Fruit fly (Drosophila melanogaster) whole organism, embryonic: ENCODE results near the gene Pxd.

ENCODE experiments used
- CG1024 ChIP-seq: fragments of 200-800 bp; sonication (Bioruptor generic); IDR thresholded peaks from 2 replicates; pipeline ENCODE4 v1.3.6; 2022; ENCODE audit warnings: missing biosample characterization, missing genetic modification characterization
- CG10654 ChIP-seq: fragments of 200-800 bp; sonication (Bioruptor generic); optimal IDR thresholded peaks from 2 replicates; lab custom pipeline; 2016; ENCODE audit warnings: missing biosample characterization, missing genetic modification characterization
- CG11560 ChIP-seq: fragments of 200-800 bp; sonication (Bioruptor generic); IDR thresholded peaks from 3 replicates; pipeline ENCODE4 v1.3.6; 2022; ENCODE audit warnings: missing biosample characterization, missing genetic modification characterization
- CG12155 ChIP-seq: fragments of 200-800 bp; sonication (Bioruptor generic); optimal IDR thresholded peaks from 3 replicates; lab custom pipeline; 2016; ENCODE audit warnings: missing biosample characterization, missing genetic modification characterization
- CG12219 ChIP-seq: fragments of 200-800 bp; sonication (Bioruptor generic); optimal IDR thresholded peaks from 3 replicates; lab custom pipeline; 2018; ENCODE audit warnings: missing biosample characterization, mild to moderate bottlenecking, missing genetic modification characterization
- CG12391 ChIP-seq: fragments of 200-800 bp; sonication (Bioruptor generic); optimal IDR thresholded peaks from 3 replicates; lab custom pipeline; 2018; ENCODE audit warnings: missing biosample characterization, mild to moderate bottlenecking, missing genetic modification characterization, moderate library complexity
- CG14667 ChIP-seq: fragments of 200-800 bp; sonication (Bioruptor generic); IDR thresholded peaks from 2 replicates; pipeline ENCODE4 v1.3.6; 2022; ENCODE audit warnings: missing biosample characterization, missing genetic modification characterization
- CG16779 ChIP-seq: fragments of 200-800 bp; sonication (Bioruptor generic); IDR thresholded peaks from 2 replicates; pipeline ENCODE4 v1.3.6; 2022; ENCODE audit warnings: missing biosample characterization, missing genetic modification characterization
- CG17328 ChIP-seq: fragments of 200-800 bp; sonication (Bioruptor generic); IDR thresholded peaks from 2 replicates; pipeline ENCODE4 v1.3.6; 2022; ENCODE audit warnings: missing biosample characterization, missing genetic modification characterization
- CG17361 ChIP-seq: fragments of 200-800 bp; sonication (Bioruptor generic); IDR thresholded peaks from 3 replicates; pipeline ENCODE4 v1.3.6; 2022; ENCODE audit warnings: missing biosample characterization, missing genetic modification characterization
- CG30403 ChIP-seq: fragments of 200-800 bp; sonication (Bioruptor generic); optimal IDR thresholded peaks from 3 replicates; lab custom pipeline; 2016; ENCODE audit warnings: missing biosample characterization, missing genetic modification characterization
- CG31441 ChIP-seq: fragments of 200-800 bp; sonication (Bioruptor generic); IDR thresholded peaks from 2 replicates; pipeline ENCODE4 v1.3.6; 2022; ENCODE audit warnings: missing biosample characterization, missing genetic modification characterization
- CG34422 ChIP-seq: fragments of 200-800 bp; sonication (Bioruptor generic); IDR thresholded peaks from 3 replicates; pipeline ENCODE4 v1.3.6; 2022; ENCODE audit warnings: missing biosample characterization, missing genetic modification characterization
- CG3995 ChIP-seq: fragments of 200-800 bp; sonication (Bioruptor generic); optimal IDR thresholded peaks from 3 replicates; lab custom pipeline; 2016; ENCODE audit warnings: missing biosample characterization, missing genetic modification characterization
- CG4424 ChIP-seq: fragments of 200-800 bp; sonication (Bioruptor generic); optimal IDR thresholded peaks from 3 replicates; lab custom pipeline; 2016; ENCODE audit warnings: missing biosample characterization, missing genetic modification characterization
- CG4730 ChIP-seq: fragments of 200-800 bp; sonication (Bioruptor generic); IDR thresholded peaks from 2 replicates; pipeline ENCODE4 v1.3.6; 2022; ENCODE audit warnings: missing biosample characterization, missing genetic modification characterization
- CG4854 ChIP-seq: fragments of 200-800 bp; sonication (Bioruptor generic); optimal IDR thresholded peaks from 2 replicates; lab custom pipeline; 2016; ENCODE audit warnings: missing biosample characterization, missing genetic modification characterization, inconsistent platforms
- CG5180 ChIP-seq: fragments of 200-800 bp; sonication (Bioruptor generic); optimal IDR thresholded peaks from 3 replicates; lab custom pipeline; 2017; ENCODE audit warnings: missing biosample characterization, missing genetic modification characterization, mild to moderate bottlenecking, moderate library complexity, missing genetic modification reagents
- CG6272 ChIP-seq: fragments of 200-800 bp; sonication (Bioruptor generic); IDR thresholded peaks from 2 replicates; pipeline ENCODE4 v1.3.6; 2022; ENCODE audit warnings: missing biosample characterization, missing genetic modification characterization
- CG7271 ChIP-seq: fragments of 200-800 bp; sonication (Bioruptor generic); optimal IDR thresholded peaks from 2 replicates; lab custom pipeline; 2018; ENCODE audit warnings: missing biosample characterization, mild to moderate bottlenecking, missing genetic modification characterization, moderate library complexity
- CG7963 ChIP-seq: fragments of 200-800 bp; sonication (Bioruptor generic); IDR thresholded peaks from 3 replicates; pipeline ENCODE4 v1.3.6; 2022; ENCODE audit warnings: missing biosample characterization, missing genetic modification characterization; ENCODE audit not compliant: partially characterized antibody
- CG9797 ChIP-seq: fragments of 200-800 bp; sonication (Bioruptor generic); optimal IDR thresholded peaks from 3 replicates; lab custom pipeline; 2018; ENCODE audit warnings: missing biosample characterization, mild to moderate bottlenecking, missing genetic modification characterization
- D19A ChIP-seq: fragments of 200-800 bp; optimal IDR thresholded peaks from 3 replicates; lab custom pipeline; 2019; ENCODE audit warnings: missing biosample characterization, mild to moderate bottlenecking, missing genetic modification characterization, moderate library complexity
- Dbx ChIP-seq: fragments of 200-800 bp; sonication (Bioruptor generic); IDR thresholded peaks from 3 replicates; pipeline ENCODE4 v1.3.6; 2022; ENCODE audit warnings: missing biosample characterization, missing genetic modification characterization
- HHEX ChIP-seq: fragments of 200-800 bp; sonication (Bioruptor generic); optimal IDR thresholded peaks from 3 replicates; lab custom pipeline; 2017; ENCODE audit warnings: missing biosample characterization, mild to moderate bottlenecking, missing genetic modification characterization, missing genetic modification reagents
- Hey ChIP-seq: fragments of 200-800 bp; sonication (Bioruptor generic); optimal IDR thresholded peaks from 3 replicates; lab custom pipeline; 2018; ENCODE audit warnings: missing biosample characterization, mild to moderate bottlenecking, missing genetic modification characterization
- Usf ChIP-seq: fragments of 200-800 bp; sonication (Bioruptor generic); optimal IDR thresholded peaks from 2 replicates; lab custom pipeline; 2017; ENCODE audit warnings: missing genotype, missing biosample characterization, missing genetic modification characterization
- Xrp1 ChIP-seq: fragments of 200-800 bp; sonication (Bioruptor generic); IDR thresholded peaks from 2 replicates; pipeline ENCODE4 v1.3.6; 2022; ENCODE audit warnings: missing biosample characterization, missing genetic modification characterization
- YL-1 ChIP-seq: fragments of 200-800 bp; sonication (Bioruptor generic); optimal IDR thresholded peaks from 3 replicates; lab custom pipeline; 2017; ENCODE audit warnings: missing biosample characterization, mild to moderate bottlenecking, missing genetic modification characterization
- al ChIP-seq: fragments of 200-800 bp; sonication (Bioruptor generic); IDR thresholded peaks from 2 replicates; pipeline ENCODE4 v1.3.6; 2022; ENCODE audit warnings: missing biosample characterization, missing genetic modification characterization
- ase ChIP-seq: fragments of 200-800 bp; sonication (Bioruptor generic); IDR thresholded peaks from 3 replicates; pipeline ENCODE4 v1.3.6; 2022; ENCODE audit warnings: missing biosample characterization, missing genetic modification characterization
- bbx ChIP-seq: fragments of 200-800 bp; sonication (Bioruptor generic); IDR thresholded peaks from 2 replicates; pipeline ENCODE4 v1.3.6; 2022; ENCODE audit warnings: missing biosample characterization, missing genetic modification characterization; ENCODE audit not compliant: partially characterized antibody
- br ChIP-seq: fragments of >200 bp; optimal IDR thresholded peaks from 2 replicates; lab custom pipeline; 2017
- chn ChIP-seq: fragments of 200-800 bp; sonication (Bioruptor generic); optimal IDR thresholded peaks from 2 replicates; lab custom pipeline; 2016; ENCODE audit warnings: missing biosample characterization, missing genetic modification characterization
- crp ChIP-seq, 2 experiments: fragments of 200-800 bp; sonication (Bioruptor generic); optimal IDR thresholded peaks; 2 replicates in 1 of 2; 3 replicates in 1 of 2; lab custom pipeline; 2017; ENCODE audit warnings: missing biosample characterization in 2 of 2, missing genetic modification characterization in 2 of 2, mild to moderate bottlenecking in 1 of 2, moderate library complexity in 1 of 2
- dm ChIP-seq: fragments of 200-800 bp; sonication (Bioruptor generic); optimal IDR thresholded peaks from 3 replicates; lab custom pipeline; 2016; ENCODE audit warnings: missing biosample characterization, missing genetic modification characterization
- dmrt99B ChIP-seq: fragments of 200-800 bp; sonication (Bioruptor generic); optimal IDR thresholded peaks from 2 replicates; lab custom pipeline; 2018; ENCODE audit warnings: missing biosample characterization, mild to moderate bottlenecking, missing genetic modification characterization, moderate library complexity
- hbn ChIP-seq: fragments of 200-800 bp; sonication (Bioruptor generic); IDR thresholded peaks from 2 replicates; pipeline ENCODE4 v1.3.6; 2022; ENCODE audit warnings: missing biosample characterization, missing genetic modification characterization; ENCODE audit not compliant: partially characterized antibody
- jumu ChIP-seq: fragments of 200-800 bp; sonication (Bioruptor generic); optimal IDR thresholded peaks from 3 replicates; lab custom pipeline; 2016; ENCODE audit warnings: missing biosample characterization, missing genetic modification characterization
- knrl ChIP-seq: fragments of 200-800 bp; sonication (Bioruptor generic); IDR thresholded peaks from 3 replicates; pipeline ENCODE4 v1.3.6; 2022; ENCODE audit warnings: missing biosample characterization, missing genetic modification characterization; ENCODE audit not compliant: partially characterized antibody
- nom ChIP-seq: fragments of 200-800 bp; sonication (Bioruptor generic); optimal IDR thresholded peaks from 2 replicates; lab custom pipeline; 2017; ENCODE audit warnings: missing biosample characterization, missing genetic modification characterization, mild to moderate bottlenecking, moderate library complexity, missing genetic modification reagents
- pb ChIP-seq: fragments of 200-800 bp; sonication (Bioruptor generic); optimal IDR thresholded peaks from 3 replicates; lab custom pipeline; 2016; ENCODE audit warnings: missing biosample characterization, missing genetic modification characterization
- pum ChIP-seq: fragments of 200-800 bp; sonication (Bioruptor generic); optimal IDR thresholded peaks from 2 replicates; lab custom pipeline; 2016; ENCODE audit warnings: missing biosample characterization, missing genetic modification characterization
- pzg ChIP-seq: fragments of 200-800 bp; sonication (Bioruptor generic); optimal IDR thresholded peaks from 3 replicates; lab custom pipeline; 2018; ENCODE audit warnings: missing biosample characterization, mild to moderate bottlenecking, missing genetic modification characterization, moderate library complexity
- row ChIP-seq: fragments of 200-800 bp; sonication (Bioruptor generic); IDR thresholded peaks from 3 replicates; pipeline ENCODE4 v1.3.6; 2022; ENCODE audit warnings: missing biosample characterization, missing genetic modification characterization
- scrt ChIP-seq: fragments of 200-800 bp; sonication (Bioruptor generic); optimal IDR thresholded peaks from 2 replicates; lab custom pipeline; 2018; ENCODE audit warnings: missing biosample characterization, mild to moderate bottlenecking, missing genetic modification characterization, moderate library complexity
- seq ChIP-seq: fragments of 200-800 bp; sonication (Bioruptor generic); IDR thresholded peaks from 2 replicates; pipeline ENCODE4 v1.3.6; 2022; ENCODE audit warnings: missing biosample characterization, missing genetic modification characterization
- tgo ChIP-seq: fragments of 200-800 bp; sonication (Bioruptor generic); IDR thresholded peaks from 3 replicates; pipeline ENCODE4 v1.3.6; 2022; ENCODE audit warnings: missing biosample characterization, missing genetic modification characterization
- usp ChIP-seq: fragments of >200 bp; optimal IDR thresholded peaks from 2 replicates; lab custom pipeline; 2017; ENCODE audit warnings: missing biosample characterization, missing genetic modification characterization
- zen2 ChIP-seq: fragments of 200-800 bp; sonication (Bioruptor generic); IDR thresholded peaks from 3 replicates; pipeline ENCODE4 v1.3.6; 2022; ENCODE audit warnings: missing biosample characterization, missing genetic modification characterization; ENCODE audit not compliant: partially characterized antibody

Pxd gene

DNA sequence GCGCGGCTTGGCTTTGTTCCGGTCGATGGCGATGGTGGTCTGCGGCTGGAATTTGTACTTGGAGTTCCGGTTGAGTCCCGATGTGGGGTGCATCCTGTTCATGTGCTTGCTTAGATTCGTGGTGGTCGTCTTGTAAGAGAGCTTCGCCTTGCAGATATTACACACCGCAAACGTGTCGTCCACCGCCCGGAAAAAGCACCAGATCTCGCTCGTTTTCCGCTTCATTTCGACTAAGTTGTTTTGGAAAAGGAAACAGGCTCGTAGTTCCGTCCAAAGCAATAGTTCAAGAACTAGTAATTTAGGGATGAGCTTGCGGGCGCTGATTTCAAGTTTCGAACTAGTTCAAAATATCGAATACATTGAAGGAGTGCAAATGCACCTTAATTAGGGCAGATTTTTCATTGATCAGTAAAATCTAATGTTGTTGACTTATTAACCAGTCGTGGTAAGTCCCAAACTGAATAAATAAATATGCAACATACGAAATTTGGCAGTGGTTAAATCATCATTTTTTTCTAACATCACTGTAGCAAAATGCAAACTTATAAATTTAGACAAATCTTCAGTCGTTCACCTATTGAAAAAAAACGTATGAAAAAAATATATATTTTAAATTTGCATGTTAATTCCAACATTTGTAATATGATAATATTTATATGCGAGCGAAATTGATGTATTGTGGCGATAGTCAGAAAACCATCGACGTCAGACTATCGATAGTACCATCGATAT is 28.6 kb downstream of the Pxd start, which contains the start of the genes bdwf and Patr-1 (continued):
- TF ChIP-seq dmrt99B: no peak
- TF ChIP-seq row: peak; percentile 75
- TF ChIP-seq scrt (GFP tag; lab: Kevin White, UChicago): no peak
- no peak for TF ChIP-seq CG9797 (GFP tag; lab: Kevin White, UChicago)
- TF ChIP-seq CG4730 (GFP tag; lab: Robert Waterston, UW): no peak
- no peak for TF ChIP-seq ase
- no peak for TF ChIP-seq CG10654
- TF ChIP-seq CG11560: peak; percentile 59; the same call in 1 of the 3 replicates
- no peak for TF ChIP-seq usp
- no peak for TF ChIP-seq CG14667
- TF ChIP-seq CG30403 (GFP tag; lab: Kevin White, UChicago): peak; percentile 60
- no peak for TF ChIP-seq Xrp1 (GFP tag; lab: Robert Waterston, UW)
- TF ChIP-seq CG34422: no peak
- no peak for TF ChIP-seq jumu (GFP tag; lab: Kevin White, UChicago)
- peak; percentile 68 for TF ChIP-seq CG17361 (GFP tag; lab: Robert Waterston, UW)
- no peak for TF ChIP-seq dm (GFP tag; lab: Kevin White, UChicago)
- no peak for TF ChIP-seq CG4424 (GFP tag; lab: Kevin White, UChicago)
- no peak for TF ChIP-seq CG1024 (GFP tag; lab: Robert Waterston, UW)
- no peak for TF ChIP-seq br (lab: Kevin White, UChicago)
- TF ChIP-seq nom (GFP tag; lab: Kevin White, UChicago): no peak
- peak; percentile 81; the same call in 2 of the 3 replicates for TF ChIP-seq zen2 (GFP tag; lab: Robert Waterston, UW)
- TF ChIP-seq YL-1 (GFP tag; lab: Kevin White, UChicago): peak; percentile 48
- TF ChIP-seq pum: no peak
- peak; percentile 63 for TF ChIP-seq CG12391 (tag; lab: Kevin White, UChicago)
- no peak for TF ChIP-seq CG16779 (GFP tag; lab: Robert Waterston, UW)
- TF ChIP-seq tgo (GFP tag; lab: Robert Waterston, UW): no peak
- TF ChIP-seq D19A (tag; lab: Kevin White, UChicago): peak; percentile 15
- TF ChIP-seq crp (GFP tag; optimal IDR thresholded peaks at IDR 0.05; lab: Kevin White, UChicago): peak in 1 of 2 experiments; percentile 6
- peak; percentile 92 for TF ChIP-seq CG3995 (GFP tag; lab: Kevin White, UChicago)
- peak; percentile 84 for TF ChIP-seq hbn (GFP tag; lab: Robert Waterston, UW)
- TF ChIP-seq CG4854: no peak
- peak; percentile 51 for TF ChIP-seq pzg (GFP tag; lab: Kevin White, UChicago)
- TF ChIP-seq bbx: peak; percentile 89
- no peak for TF ChIP-seq Hey (tag; lab: Kevin White, UChicago)
- no peak for TF ChIP-seq Usf (GFP tag; lab: Kevin White, UChicago)
- TF ChIP-seq CG6272 (GFP tag; lab: Robert Waterston, UW): no peak
- TF ChIP-seq Dbx: no peak
- TF ChIP-seq CG12219 (GFP tag; lab: Kevin White, UChicago): no peak
- no peak for TF ChIP-seq CG5180 (GFP tag; lab: Kevin White, UChicago)
- TF ChIP-seq CG17328 (GFP tag; lab: Robert Waterston, UW): 0 out of 2 replicates have a peak, but pooled peaks have one; percentile 16
- no peak for TF ChIP-seq HHEX (GFP tag; lab: Kevin White, UChicago)
- peak; percentile 94 for TF ChIP-seq knrl (GFP tag; lab: Robert Waterston, UW)
- TF ChIP-seq CG7271: no peak
- no peak for TF ChIP-seq seq
- TF ChIP-seq CG7963: peak; percentile 87
- TF ChIP-seq chn: no peak
- no peak for TF ChIP-seq CG31441 (GFP tag; lab: Robert Waterston, UW)
- no peak; the same call in 1 of the 2 replicates for TF ChIP-seq al (GFP tag; lab: Robert Waterston, UW)
- peak; percentile 0 for TF ChIP-seq CG12155 (GFP tag; lab: Kevin White, UChicago)
- TF ChIP-seq pb (GFP tag; lab: Kevin White, UChicago): no peak
